Fruit fly (Drosophila melanogaster) whole organism, prepupa: ENCODE measurements around the gene Had1.

ENCODE experiments used
- CG10631 ChIP-seq: fragments of 200-800 bp; sonication (Bioruptor generic); optimal IDR thresholded peaks from 2 replicates; lab custom pipeline; 2016; ENCODE audit warnings: missing biosample characterization, missing genetic modification characterization
- CG10669 ChIP-seq: fragments of 200-800 bp; sonication (Bioruptor generic); optimal IDR thresholded peaks from 3 replicates; lab custom pipeline; 2018; ENCODE audit warnings: missing biosample characterization, mild to moderate bottlenecking, missing genetic modification characterization, moderate library complexity
- CG11762 ChIP-seq: fragments of 200-800 bp; sonication (Bioruptor generic); optimal IDR thresholded peaks from 3 replicates; lab custom pipeline; 2016; ENCODE audit warnings: missing biosample characterization, missing genetic modification characterization; ENCODE audit not compliant: insufficient read depth
- CG11902 ChIP-seq: fragments of 200-800 bp; sonication (Bioruptor generic); optimal IDR thresholded peaks from 3 replicates; lab custom pipeline; 2016; ENCODE audit warnings: missing biosample characterization, missing genetic modification characterization
- CG15336 ChIP-seq: fragments of 200-800 bp; sonication (Bioruptor generic); IDR thresholded peaks from 2 replicates; pipeline ENCODE4 v1.3.6; 2022; ENCODE audit warnings: missing biosample characterization, missing genetic modification characterization
- CG1621 ChIP-seq: fragments of 200-800 bp; sonication (Bioruptor generic); optimal IDR thresholded peaks from 3 replicates; lab custom pipeline; 2018; ENCODE audit warnings: missing biosample characterization, mild to moderate bottlenecking, missing genetic modification characterization
- CG31627 ChIP-seq: fragments of 200-800 bp; sonication (Bioruptor generic); optimal IDR thresholded peaks from 3 replicates; lab custom pipeline; 2016; ENCODE audit warnings: missing biosample characterization, missing genetic modification characterization
- CG34406 ChIP-seq: fragments of 200-800 bp; sonication (Bioruptor generic); optimal IDR thresholded peaks from 3 replicates; lab custom pipeline; 2016; ENCODE audit warnings: missing biosample characterization, missing genetic modification characterization
- CG3919 ChIP-seq: fragments of 200-800 bp; sonication (Bioruptor generic); optimal IDR thresholded peaks from 3 replicates; lab custom pipeline; 2016; ENCODE audit warnings: missing biosample characterization, missing genetic modification characterization
- CG4318 ChIP-seq: fragments of 200-800 bp; sonication (Bioruptor generic); optimal IDR thresholded peaks from 3 replicates; lab custom pipeline; 2017; ENCODE audit warnings: missing biosample characterization, mild to moderate bottlenecking, missing genetic modification characterization
- CG6163 ChIP-seq: fragments of 200-800 bp; sonication (Bioruptor generic); IDR thresholded peaks from 3 replicates; pipeline ENCODE4 v1.3.6; 2022; ENCODE audit warnings: missing biosample characterization, missing genetic modification characterization
- CG6276 ChIP-seq: fragments of 200-800 bp; sonication (Bioruptor generic); optimal IDR thresholded peaks from 2 replicates; lab custom pipeline; 2017; ENCODE audit warnings: missing biosample characterization, mild to moderate bottlenecking, missing genetic modification characterization
- CG6792 ChIP-seq: fragments of 200-800 bp; sonication (Bioruptor generic); optimal IDR thresholded peaks from 3 replicates; lab custom pipeline; 2016; ENCODE audit warnings: missing biosample characterization, missing genetic modification characterization
- CG6808 ChIP-seq: fragments of 200-800 bp; sonication (Bioruptor generic); optimal IDR thresholded peaks from 3 replicates; lab custom pipeline; 2017; ENCODE audit warnings: missing biosample characterization, missing genetic modification characterization, mild to moderate bottlenecking, moderate library complexity, missing genetic modification reagents
- CG6854 ChIP-seq: fragments of 200-800 bp; sonication (Bioruptor generic); optimal IDR thresholded peaks from 2 replicates; lab custom pipeline; 2017; ENCODE audit warnings: missing biosample characterization, mild to moderate bottlenecking, missing genetic modification characterization
- Eip75B ChIP-seq: fragments of 200-800 bp; sonication (Bioruptor generic); optimal IDR thresholded peaks from 3 replicates; lab custom pipeline; 2016; ENCODE audit warnings: missing biosample characterization, missing genetic modification characterization
- Eip78C ChIP-seq: fragments of 200-800 bp; sonication (Bioruptor generic); peaks from one replicate; lab custom pipeline; 2016; ENCODE audit warnings: missing biosample characterization, missing genetic modification characterization
- Eip93F ChIP-seq: fragments of 200-800 bp; sonication (Bioruptor generic); optimal IDR thresholded peaks from 2 replicates; lab custom pipeline; 2016; ENCODE audit warnings: missing biosample characterization, mild to moderate bottlenecking, missing genetic modification characterization
- Ets21C ChIP-seq: fragments of 200-800 bp; sonication (Bioruptor generic); optimal IDR thresholded peaks from 3 replicates; lab custom pipeline; 2016; ENCODE audit warnings: missing biosample characterization, missing genetic modification characterization
- Gug ChIP-seq: fragments of 200-800 bp; sonication (Bioruptor generic); IDR thresholded peaks from 2 replicates; pipeline ENCODE4 v1.3.6; 2022; ENCODE audit warnings: missing biosample characterization, missing genetic modification characterization
- Hr38 ChIP-seq: sonication (Bioruptor generic); optimal IDR thresholded peaks from 2 replicates; lab custom pipeline; 2016; ENCODE audit warnings: missing biosample characterization, missing genetic modification characterization
- Hr39 ChIP-seq: fragments of 200-800 bp; sonication (Bioruptor generic); optimal IDR thresholded peaks from 2 replicates; lab custom pipeline; 2016; ENCODE audit warnings: missing biosample characterization, missing genetic modification characterization
- Met ChIP-seq: fragments of 200-800 bp; sonication (Bioruptor generic); optimal IDR thresholded peaks from 3 replicates; lab custom pipeline; 2016; ENCODE audit warnings: missing biosample characterization, missing genetic modification characterization
- Smox ChIP-seq: fragments of 200-800 bp; sonication (Bioruptor generic); optimal IDR thresholded peaks from 3 replicates; lab custom pipeline; 2016; ENCODE audit warnings: missing biosample characterization, missing genetic modification characterization
- Sox102F ChIP-seq: fragments of 200-800 bp; sonication (Bioruptor generic); optimal IDR thresholded peaks from 2 replicates; lab custom pipeline; 2016; ENCODE audit warnings: missing biosample characterization, mild to moderate bottlenecking, missing genetic modification characterization
- Sox14 ChIP-seq: fragments of 200-800 bp; sonication (Bioruptor generic); optimal IDR thresholded peaks from 3 replicates; lab custom pipeline; 2016; ENCODE audit warnings: missing biosample characterization, missing genetic modification characterization
- Sox15 ChIP-seq: fragments of 200-800 bp; sonication (Bioruptor generic); optimal IDR thresholded peaks from 3 replicates; lab custom pipeline; 2016; ENCODE audit warnings: missing biosample characterization, missing genetic modification characterization
- achi ChIP-seq: fragments of 200-800 bp; sonication (Bioruptor generic); optimal IDR thresholded peaks from 3 replicates; lab custom pipeline; 2016; ENCODE audit warnings: missing biosample characterization, missing genetic modification characterization
- acj6 ChIP-seq: fragments of 200-800 bp; sonication (Bioruptor generic); optimal IDR thresholded peaks from 3 replicates; lab custom pipeline; 2016; ENCODE audit warnings: missing biosample characterization, missing genetic modification characterization
- cyc ChIP-seq: fragments of 200-800 bp; sonication (Bioruptor generic); optimal IDR thresholded peaks from 3 replicates; lab custom pipeline; 2016; ENCODE audit warnings: missing biosample characterization, missing genetic modification characterization
- dac ChIP-seq: fragments of 200-800 bp; sonication (Bioruptor generic); optimal IDR thresholded peaks from 2 replicates; lab custom pipeline; 2017; ENCODE audit warnings: missing biosample characterization, mild to moderate bottlenecking, missing genetic modification characterization
- dsx ChIP-seq: fragments of 200-800 bp; optimal IDR thresholded peaks from 3 replicates; lab custom pipeline; 2019; ENCODE audit warnings: missing biosample characterization, mild to moderate bottlenecking, missing genetic modification characterization, moderate library complexity; ENCODE audit not compliant: poor library complexity, severe bottlenecking
- esn ChIP-seq: fragments of 200-800 bp; sonication (Bioruptor generic); optimal IDR thresholded peaks from 2 replicates; lab custom pipeline; 2016; ENCODE audit warnings: missing biosample characterization, mild to moderate bottlenecking, missing genetic modification characterization, moderate library complexity
- fd59A ChIP-seq: fragments of 200-800 bp; sonication (Bioruptor generic); optimal IDR thresholded peaks from 2 replicates; lab custom pipeline; 2017; ENCODE audit warnings: missing biosample characterization, mild to moderate bottlenecking, missing genetic modification characterization, missing genetic modification reagents
- fd85E ChIP-seq: fragments of 200-800 bp; sonication (Bioruptor generic); optimal IDR thresholded peaks from 3 replicates; lab custom pipeline; 2016; ENCODE audit warnings: missing biosample characterization, missing genetic modification characterization
- fkh ChIP-seq: fragments of 200-800 bp; sonication (Bioruptor generic); optimal IDR thresholded peaks from 3 replicates; lab custom pipeline; 2017; ENCODE audit warnings: missing biosample characterization, mild to moderate bottlenecking, missing genetic modification characterization, moderate library complexity
- net ChIP-seq: fragments of 200-800 bp; sonication (Bioruptor generic); optimal IDR thresholded peaks from 3 replicates; lab custom pipeline; 2016; ENCODE audit warnings: missing biosample characterization, missing genetic modification characterization
- salr ChIP-seq, 2 experiments: fragments of 200-800 bp; sonication (Bioruptor generic); optimal IDR thresholded peaks; 3 replicates each; lab custom pipeline; 2016 to 2018; ENCODE audit warnings: missing biosample characterization in 2 of 2, missing genetic modification characterization in 2 of 2, mild to moderate bottlenecking in 1 of 2
- spab ChIP-seq: fragments of 200-800 bp; sonication (Bioruptor generic); optimal IDR thresholded peaks from 2 replicates; lab custom pipeline; 2017; ENCODE audit warnings: missing biosample characterization, mild to moderate bottlenecking, missing genetic modification characterization, missing genetic modification reagents
- ss ChIP-seq, 2 experiments: fragments of 200-800 bp; sonication (Bioruptor generic); optimal IDR thresholded peaks; 2 replicates in 1 of 2; 3 replicates in 1 of 2; lab custom pipeline; 2017 to 2018; ENCODE audit warnings: mild to moderate bottlenecking in 2 of 2, missing biosample characterization in 2 of 2, missing genetic modification characterization in 2 of 2, moderate library complexity in 1 of 2
- svp ChIP-seq: fragments of 200-800 bp; sonication (Bioruptor generic); peaks from one replicate; lab custom pipeline; 2016; ENCODE audit warnings: missing biosample characterization, missing genetic modification characterization
- vri ChIP-seq: fragments of 200-800 bp; sonication (Bioruptor generic); optimal IDR thresholded peaks from 3 replicates; lab custom pipeline; 2016; ENCODE audit warnings: missing biosample characterization, mild to moderate bottlenecking, missing genetic modification characterization

The Had1 gene

dm6 chrX:16285186-16285585 lies 23.3 kb downstream of the Had1 start (continued):
- peak; percentile 26 for TF ChIP-seq Hr39 (GFP tag; lab: Kevin White, UChicago)
- peak; percentile 24 for TF ChIP-seq Sox102F (GFP tag; lab: Kevin White, UChicago)
- no peak for TF ChIP-seq achi

- TF ChIP-seq svp (peak; percentile 93), dac (GFP tag; lab: Kevin White, UChicago) (no peak), Met (GFP tag; lab: Kevin White, UChicago) (no peak), acj6 (GFP tag; lab: Kevin White, UChicago) (no peak), CG10669 (no peak), Ets21C (GFP tag; lab: Kevin White, UChicago) (no peak), CG6163 (GFP tag; lab: Robert Waterston, UW) (no peak), Eip78C (GFP tag; lab: Kevin White, UChicago) (peak; percentile 20), esn (GFP tag; lab: Kevin White, UChicago) (no peak), CG31627 (GFP tag; lab: Kevin White, UChicago) (no peak), ss (GFP tag; optimal IDR thresholded peaks at IDR 0.05; lab: Kevin White, UChicago) (no peak), vri (GFP tag; lab: Kevin White, UChicago) (peak; percentile 78), CG3919 (no peak), CG34406 (GFP tag; lab: Kevin White, UChicago) (no peak), CG1621 (tag; lab: Kevin White, UChicago) (no peak), CG6276 (GFP tag; lab: Kevin White, UChicago) (no peak), dsx (no peak), spab (no peak), Eip75B (GFP tag; lab: Kevin White, UChicago) (no peak), CG11902 (GFP tag; lab: Kevin White, UChicago) (no peak), fkh (peak; percentile 34), Gug (GFP tag; lab: Robert Waterston, UW) (no peak), CG6854 (GFP tag; lab: Kevin White, UChicago) (no peak), net (GFP tag; lab: Kevin White, UChicago) (no peak), CG11762 (GFP tag; lab: Kevin White, UChicago) (no peak), CG4318 (GFP tag; lab: Kevin White, UChicago) (no peak), achi (no peak), CG15336 (GFP tag; lab: Robert Waterston, UW) (no peak), salr (GFP tag; optimal IDR thresholded peaks at IDR 0.05; lab: Kevin White, UChicago) (no peak), Sox15 (GFP tag; lab: Kevin White, UChicago) (no peak), fd59A (GFP tag; lab: Kevin White, UChicago) (no peak), Smox (GFP tag; lab: Kevin White, UChicago) (no peak), Eip93F (no peak), CG6792 (GFP tag; lab: Kevin White, UChicago) (no peak), fd85E (GFP tag; lab: Kevin White, UChicago) (no peak), CG6808 (GFP tag; lab: Kevin White, UChicago) (no peak)
Measured at dm6 chrX:16281717-16282529, 26.5 kb downstream of the Had1 start.

dm6 chrX:16281305-16281704 lies 27.2 kb downstream of the Had1 start:
- TF ChIP-seq CG6808 (GFP tag; lab: Kevin White, UChicago): no peak
- TF ChIP-seq Sox14 (GFP tag; lab: Kevin White, UChicago): no peak
- no peak for TF ChIP-seq Hr38
- TF ChIP-seq CG6163 (GFP tag; lab: Robert Waterston, UW): no peak
- no peak for TF ChIP-seq CG10631 (GFP tag; lab: Kevin White, UChicago)
- no peak for TF ChIP-seq cyc
